Worm (Caenorhabditis elegans): ENCODE results near the gene R160.14.
"Not testable (repeated sequence)": the region's sequence is repeated elsewhere in the genome, so short reads cannot be mapped to it uniquely, and the experiment has no call there.

Gene R160.14

ce11 chrX:4350198-4350597 lies 21.7 kb downstream of the R160.14 start, which contains the start of gene F14H12.2:
Gene F14H12.2 (plus strand): TSS chrX:4350498.
- TF ChIP-seq nhr-12 (tag; optimal IDR thresholded peaks at IDR 0.05) = no peak
- no peak for TF ChIP-seq sptf-1 (tag; optimal IDR thresholded peaks at IDR 0.05)

- no peak for TF ChIP-seq mep-1 (tag; optimal IDR thresholded peaks at IDR 0.05)
- no peak for TF ChIP-seq cnd-1 (tag; optimal IDR thresholded peaks at IDR 0.05)
- no peak for TF ChIP-seq elt-1 (tag; optimal IDR thresholded peaks at IDR 0.05; ENCODE audit: borderline replicate concordance, insufficient read depth)
- TF ChIP-seq nhr-12 (tag; optimal IDR thresholded peaks at IDR 0.05) = no peak
- TF ChIP-seq nhr-237 (tag; optimal IDR thresholded peaks at IDR 0.05) = no peak
- TF ChIP-seq flh-1 (GFP tag; optimal IDR thresholded peaks at IDR 0.05) = no peak
- TF ChIP-seq mab-5 (tag; optimal IDR thresholded peaks at IDR 0.05) = no peak
- TF ChIP-seq drap-1 (GFP tag; optimal IDR thresholded peaks at IDR 0.05) = no peak
- no peak for TF ChIP-seq bed-3 (GFP tag; optimal IDR thresholded peaks at IDR 0.05)
- no peak for TF ChIP-seq ceh-43 (GFP tag; optimal IDR thresholded peaks at IDR 0.05)
- no peak for TF ChIP-seq pha-4 (tag; optimal IDR thresholded peaks at IDR 0.05)
- no peak for TF ChIP-seq sem-2 (GFP tag; optimal IDR thresholded peaks at IDR 0.05)
- TF ChIP-seq ceh-39 (tag; optimal IDR thresholded peaks at IDR 0.05) = no peak
- no peak for TF ChIP-seq ceh-83 (GFP tag; optimal IDR thresholded peaks at IDR 0.05)
These were observed 28.0 kb downstream of the R160.14 start, which contains the start of gene F14H12.3 for ce11 chrX:4343915-4344314. Gene F14H12.3 (plus strand): TSS chrX:4344215.

ce11 chrX:4342730-4343129 lies 29.2 kb downstream of the R160.14 start:
- TF ChIP-seq sem-2 (GFP tag; optimal IDR thresholded peaks at IDR 0.05) = no peak

- TF ChIP-seq sptf-1 (tag; optimal IDR thresholded peaks at IDR 0.05); nhr-76 (tag; optimal IDR thresholded peaks at IDR 0.05); ham-2 (GFP tag; optimal IDR thresholded peaks at IDR 0.05): not testable (repeated sequence)
These were observed 32.6 kb downstream of the R160.14 start, which contains the start of gene cst-1 for ce11 chrX:4339332-4339731. Gene cst-1 (plus strand): TSS chrX:4339632.

ce11 chrX:4335950-4336349 lies 35.9 kb downstream of the R160.14 start, which contains the start of gene cst-2:
Gene cst-2 (minus strand): TSS chrX:4336050.
- not testable (repeated sequence) for TF ChIP-seq lin-13 (tag; optimal IDR thresholded peaks at IDR 0.05); unc-62 (GFP tag; optimal IDR thresholded peaks at IDR 0.05); ham-2 (GFP tag; optimal IDR thresholded peaks at IDR 0.05)

ce11 chrX:4332305-4332704 lies 39.6 kb downstream of the R160.14 start, which contains the start of gene C24A8.6:
Gene C24A8.6 (minus strand): TSS chrX:4332405.
- not testable (repeated sequence) for TF ChIP-seq blmp-1 (tag; optimal IDR thresholded peaks at IDR 0.05); lin-13 (tag; optimal IDR thresholded peaks at IDR 0.05); ham-2 (GFP tag; optimal IDR thresholded peaks at IDR 0.05)

ce11 chrX:4328816-4329215 lies 43.1 kb downstream of the R160.14 start, which contains the start of gene C24A8.5:
Gene C24A8.5 (minus strand): TSS chrX:4328916.
- TF ChIP-seq lin-13 (tag; optimal IDR thresholded peaks at IDR 0.05) (no peak), nhr-2 (tag; optimal IDR thresholded peaks at IDR 0.05) (no peak), flh-1 (GFP tag; optimal IDR thresholded peaks at IDR 0.05) (no peak)

- TF ChIP-seq ces-1 (GFP tag; optimal IDR thresholded peaks at IDR 0.05) (peak; percentile 41), unc-39 (tag; optimal IDR thresholded peaks at IDR 0.05) (no peak)
These were observed 48.9 kb downstream of the R160.14 start for ce11 chrX:4322847-4323455.

Data from whole organism, mixed stage, embryonic.